Worm (Caenorhabditis elegans): ENCODE measurements around the gene imp-3.

Gene imp-3

DNA sequence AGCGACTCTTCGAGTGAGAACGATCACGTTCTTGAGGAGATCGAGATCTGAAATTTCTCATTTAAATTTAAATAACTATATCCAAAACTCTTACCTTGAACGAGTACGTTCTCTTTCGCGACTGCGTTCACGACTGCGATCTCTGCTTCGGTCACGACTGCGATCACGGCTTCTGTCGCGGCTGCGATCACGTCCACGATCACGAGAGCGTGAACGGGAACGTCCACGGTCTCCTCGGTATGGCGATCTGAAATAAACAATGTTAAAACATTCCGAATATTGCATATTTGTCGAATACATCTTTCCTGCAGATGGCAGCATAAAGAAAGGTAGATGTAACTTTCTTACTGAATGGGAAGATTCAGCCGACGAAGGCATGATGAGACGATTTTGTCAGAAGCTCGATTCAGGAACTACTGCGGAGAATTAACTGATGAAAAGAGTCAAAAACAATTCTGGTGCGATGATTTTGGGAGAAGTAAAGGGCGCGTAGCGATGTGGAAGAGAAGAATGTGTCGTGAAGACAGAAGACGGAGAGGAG, 808 bp upstream of the imp-3 start:
- TF ChIP-seq ztf-11 (tag; optimal IDR thresholded peaks at IDR 0.05): no peak
- no peak for TF ChIP-seq sem-2 (GFP tag; optimal IDR thresholded peaks at IDR 0.05)
- TF ChIP-seq mls-2 (tag; optimal IDR thresholded peaks at IDR 0.05): no peak
- TF ChIP-seq snpc-4 (tag; optimal IDR thresholded peaks at IDR 0.05): no peak
- no peak for TF ChIP-seq sptf-1 (tag; optimal IDR thresholded peaks at IDR 0.05)
- TF ChIP-seq nhr-2 (tag; optimal IDR thresholded peaks at IDR 0.05): no peak
- TF ChIP-seq unc-39 (tag; optimal IDR thresholded peaks at IDR 0.05): no peak
- no peak for TF ChIP-seq ceh-39 (tag; optimal IDR thresholded peaks at IDR 0.05)
- TF ChIP-seq nhr-76 (tag; optimal IDR thresholded peaks at IDR 0.05): no peak
- no peak for TF ChIP-seq lin-13 (tag; optimal IDR thresholded peaks at IDR 0.05)
- TF ChIP-seq elt-3 (tag; optimal IDR thresholded peaks at IDR 0.05): no peak
- TF ChIP-seq ces-1 (GFP tag; optimal IDR thresholded peaks at IDR 0.05): no peak
- TF ChIP-seq ceh-83 (GFP tag; optimal IDR thresholded peaks at IDR 0.05): no peak
- no peak for TF ChIP-seq nhr-12 (tag; optimal IDR thresholded peaks at IDR 0.05)
- TF ChIP-seq hlh-1 (tag; optimal IDR thresholded peaks at IDR 0.05): no peak
- TF ChIP-seq lsy-2 (tag; optimal IDR thresholded peaks at IDR 0.05): no peak

DNA sequence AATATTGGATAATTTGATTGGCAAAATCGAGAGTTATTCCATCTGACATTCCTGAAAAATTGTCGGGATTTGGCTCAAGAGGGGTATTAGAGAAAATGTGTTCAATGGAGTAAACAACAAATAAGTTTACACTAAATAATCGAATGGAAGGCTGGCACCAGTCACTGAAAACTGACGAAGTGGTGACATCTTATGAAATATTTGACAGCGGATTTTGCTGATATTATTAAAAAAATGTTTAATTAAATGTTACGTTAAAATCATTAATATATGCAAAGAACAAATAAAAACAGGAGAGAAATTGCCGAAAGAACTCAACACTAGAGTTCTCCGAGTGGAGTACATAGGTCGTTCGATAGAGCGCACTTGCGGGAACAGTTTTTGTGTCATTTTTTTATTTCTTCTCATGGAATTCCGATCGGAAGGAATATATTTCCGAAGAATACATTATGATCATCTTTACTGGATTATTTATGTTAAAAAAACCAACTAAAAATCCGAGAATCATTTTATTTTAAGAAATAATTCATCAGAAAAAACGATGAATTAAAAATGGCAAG, 3.8 kb downstream of the imp-3 start, which contains the start of gene tag-322:
TSS of gene tag-322 (minus strand) at position 51 of the 560 bp plus-strand sequence.
- TF ChIP-seq hlh-1 (tag; optimal IDR thresholded peaks at IDR 0.05): no peak
- peak; percentile 64 for TF ChIP-seq mep-1 (tag; optimal IDR thresholded peaks at IDR 0.05)
- peak; percentile 15 for TF ChIP-seq ces-1 (GFP tag; optimal IDR thresholded peaks at IDR 0.05)
- TF ChIP-seq bed-3 (GFP tag; optimal IDR thresholded peaks at IDR 0.05): no peak
- peak; percentile 41 for TF ChIP-seq lsy-2 (tag; optimal IDR thresholded peaks at IDR 0.05)
- peak; percentile 17 for TF ChIP-seq mls-2 (tag; optimal IDR thresholded peaks at IDR 0.05)

DNA sequence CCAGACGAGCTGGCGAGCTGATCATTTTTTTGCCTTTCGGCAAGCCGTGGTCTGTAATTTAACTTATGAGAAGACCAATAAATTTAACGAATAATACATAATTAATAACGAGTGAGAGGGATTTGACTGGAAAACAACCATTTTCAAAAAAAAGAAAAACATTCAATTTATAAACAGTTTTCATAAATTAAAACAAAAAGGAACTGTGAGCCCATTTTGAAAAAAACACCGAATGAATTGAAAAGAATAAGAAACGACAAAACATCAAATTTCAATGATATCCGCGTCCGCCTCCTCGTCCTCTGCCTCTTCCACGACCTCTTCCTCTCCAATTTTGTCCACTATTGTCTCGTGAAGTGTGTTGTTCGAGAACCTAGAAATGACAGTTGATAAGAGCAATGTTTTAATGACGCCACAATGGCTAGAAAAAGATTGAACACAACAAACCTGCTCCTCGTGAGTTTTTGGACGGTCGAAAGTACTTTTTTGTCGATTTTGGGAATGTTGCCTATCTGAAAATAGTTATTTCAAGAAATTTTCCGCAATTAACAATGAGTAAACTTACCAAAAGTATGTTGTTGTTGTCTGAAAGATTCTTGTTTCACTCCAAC, 5.5 kb downstream of the imp-3 start, which contains the start of gene tag-321:
TSS of gene tag-321 (minus strand) at position 51 of the 611 bp plus-strand sequence.
- no peak for TF ChIP-seq sem-2 (GFP tag; optimal IDR thresholded peaks at IDR 0.05)
- no peak for TF ChIP-seq cnd-1 (tag; optimal IDR thresholded peaks at IDR 0.05)
- TF ChIP-seq bed-3 (GFP tag; optimal IDR thresholded peaks at IDR 0.05): no peak
- no peak for TF ChIP-seq lin-32 (GFP tag; optimal IDR thresholded peaks at IDR 0.05)
- no peak for TF ChIP-seq sptf-1 (tag; optimal IDR thresholded peaks at IDR 0.05)
- TF ChIP-seq mep-1 (tag; optimal IDR thresholded peaks at IDR 0.05): no peak
- no peak for TF ChIP-seq nhr-237 (tag; optimal IDR thresholded peaks at IDR 0.05)
- no peak for TF ChIP-seq mls-2 (tag; optimal IDR thresholded peaks at IDR 0.05)
- TF ChIP-seq unc-120 (tag; optimal IDR thresholded peaks at IDR 0.05; ENCODE audit: poor library complexity, severe bottlenecking): no peak
- no peak for TF ChIP-seq lin-13 (tag; optimal IDR thresholded peaks at IDR 0.05)
- TF ChIP-seq M03D4.4 (tag; optimal IDR thresholded peaks at IDR 0.05): no peak
- TF ChIP-seq nhr-2 (tag; optimal IDR thresholded peaks at IDR 0.05): no peak
- TF ChIP-seq zip-8 (tag; optimal IDR thresholded peaks at IDR 0.05): no peak
- no peak for TF ChIP-seq blmp-1 (tag; optimal IDR thresholded peaks at IDR 0.05)
- no peak for TF ChIP-seq pha-4 (tag; optimal IDR thresholded peaks at IDR 0.05)
- no peak for TF ChIP-seq unc-39 (tag; optimal IDR thresholded peaks at IDR 0.05)

DNA sequence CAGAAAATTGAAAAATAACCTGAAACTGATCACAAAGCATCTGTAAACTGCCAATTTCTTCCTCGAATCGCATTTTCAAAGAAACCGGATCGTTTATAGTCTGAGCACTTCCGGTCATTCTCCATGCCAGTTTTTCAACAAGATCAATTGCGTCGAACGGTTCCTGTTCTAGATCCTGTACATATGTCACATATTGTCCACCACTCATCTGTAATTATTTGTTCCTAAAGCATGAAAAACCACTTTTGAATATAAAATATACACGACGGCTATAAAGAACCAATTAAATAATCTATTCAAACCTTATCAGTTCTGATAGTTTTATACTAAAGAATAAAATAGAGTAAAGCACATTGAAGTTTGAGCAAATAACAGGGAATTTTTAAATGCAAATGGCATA, 7.1 kb downstream of the imp-3 start, which contains the start of gene sec-10:
TSS of gene sec-10 (minus strand) at position 208 of the 400 bp plus-strand sequence.
- no peak for TF ChIP-seq nhr-12 (tag; optimal IDR thresholded peaks at IDR 0.05)
- no peak for TF ChIP-seq pha-4 (tag; optimal IDR thresholded peaks at IDR 0.05)
- no peak for TF ChIP-seq snpc-4 (tag; optimal IDR thresholded peaks at IDR 0.05)
- TF ChIP-seq unc-120 (tag; optimal IDR thresholded peaks at IDR 0.05; ENCODE audit: poor library complexity, severe bottlenecking): no peak
- TF ChIP-seq mls-2 (tag; optimal IDR thresholded peaks at IDR 0.05): no peak
- TF ChIP-seq flh-1 (GFP tag; optimal IDR thresholded peaks at IDR 0.05): no peak
- no peak for TF ChIP-seq unc-39 (tag; optimal IDR thresholded peaks at IDR 0.05)
- no peak for TF ChIP-seq nhr-76 (tag; optimal IDR thresholded peaks at IDR 0.05)
- TF ChIP-seq ceh-43 (GFP tag; optimal IDR thresholded peaks at IDR 0.05): no peak
- TF ChIP-seq lin-13 (tag; optimal IDR thresholded peaks at IDR 0.05): no peak
- no peak for TF ChIP-seq elt-3 (tag; optimal IDR thresholded peaks at IDR 0.05)

DNA sequence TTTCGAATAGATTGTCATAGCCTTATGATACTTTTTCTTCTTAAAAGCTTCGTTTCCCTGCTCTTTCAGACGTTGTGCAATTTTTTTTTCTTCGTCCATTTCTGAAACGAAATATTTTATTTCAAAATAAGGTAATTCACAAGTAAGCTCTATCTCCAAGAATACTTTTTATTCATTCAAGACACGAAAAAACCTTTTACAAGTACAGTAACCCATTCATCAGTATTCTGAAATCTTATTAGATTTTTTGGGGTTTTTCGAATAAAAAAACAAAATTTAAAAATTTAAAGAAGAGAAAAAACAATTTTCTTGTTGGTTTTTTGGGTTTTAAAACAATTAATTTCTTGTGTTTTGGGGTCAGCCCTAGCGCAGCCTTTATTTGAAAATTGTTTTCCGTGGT, 10.5 kb downstream of the imp-3 start, which contains the start of gene rpap-3:
TSS of gene rpap-3 (minus strand) at position 101 of the 400 bp plus-strand sequence.
- TF ChIP-seq pha-4 (tag; optimal IDR thresholded peaks at IDR 0.05) (no peak), sptf-1 (tag; optimal IDR thresholded peaks at IDR 0.05) (no peak), ceh-43 (GFP tag; optimal IDR thresholded peaks at IDR 0.05) (no peak), unc-120 (tag; optimal IDR thresholded peaks at IDR 0.05; ENCODE audit: poor library complexity, severe bottlenecking) (no peak), tbx-8 (GFP tag; optimal IDR thresholded peaks at IDR 0.05) (no peak), nhr-76 (tag; optimal IDR thresholded peaks at IDR 0.05) (no peak), nhr-28 (tag; optimal IDR thresholded peaks at IDR 0.05) (no peak)

All from whole organism, mixed stage, embryonic.